Fruit fly (Drosophila melanogaster) whole organism, embryonic: ENCODE measurements around the gene Top3beta.

Experiments used
- B-H2 ChIP-seq: fragments of 200-800 bp; sonication (Bioruptor generic); optimal IDR thresholded peaks from 2 replicates; lab custom pipeline; 2018; ENCODE audit warnings: missing biosample characterization, mild to moderate bottlenecking, missing genetic modification characterization
- CG10543 ChIP-seq: fragments of 200-800 bp; sonication (Bioruptor generic); optimal IDR thresholded peaks from 3 replicates; lab custom pipeline; 2017; ENCODE audit warnings: missing biosample characterization, mild to moderate bottlenecking, missing genetic modification characterization, moderate library complexity
- CG11456 ChIP-seq: fragments of 200-800 bp; sonication (Bioruptor generic); IDR thresholded peaks from 3 replicates; pipeline ENCODE4 v1.3.6; 2022; ENCODE audit warnings: missing biosample characterization, missing genetic modification characterization
- CG12236 ChIP-seq: fragments of 200-800 bp; sonication (Bioruptor generic); optimal IDR thresholded peaks from 2 replicates; lab custom pipeline; 2016; ENCODE audit warnings: missing biosample characterization, missing genetic modification characterization
- CG14441 ChIP-seq: fragments of 200-800 bp; sonication (Bioruptor generic); IDR thresholded peaks from 2 replicates; pipeline ENCODE4 v1.3.6; 2022; ENCODE audit warnings: missing biosample characterization, missing genetic modification characterization
- CG15011 ChIP-seq: fragments of 200-800 bp; sonication (Bioruptor generic); optimal IDR thresholded peaks from 3 replicates; lab custom pipeline; 2018; ENCODE audit warnings: missing biosample characterization, mild to moderate bottlenecking, missing genetic modification characterization
- CG15269 ChIP-seq: fragments of 200-800 bp; sonication (Bioruptor generic); optimal IDR thresholded peaks from 2 replicates; lab custom pipeline; 2018; ENCODE audit warnings: missing biosample characterization, mild to moderate bottlenecking, missing genetic modification characterization, moderate library complexity
- CG15514 ChIP-seq: fragments of 200-800 bp; sonication (Bioruptor generic); optimal IDR thresholded peaks from 3 replicates; lab custom pipeline; 2017; ENCODE audit warnings: missing biosample characterization, missing genetic modification characterization, mild to moderate bottlenecking, moderate library complexity, missing genetic modification reagents
- CG1602 ChIP-seq: fragments of 200-800 bp; sonication (Bioruptor generic); optimal IDR thresholded peaks from 3 replicates; lab custom pipeline; 2016; ENCODE audit warnings: missing biosample characterization, missing genetic modification characterization
- CG16815 ChIP-seq: fragments of 200-800 bp; sonication (Bioruptor generic); optimal IDR thresholded peaks from 3 replicates; lab custom pipeline; 2017; ENCODE audit warnings: missing biosample characterization, mild to moderate bottlenecking, missing genetic modification characterization
- CG18599 ChIP-seq: fragments of 200-800 bp; sonication (Bioruptor generic); optimal IDR thresholded peaks from 3 replicates; lab custom pipeline; 2017; ENCODE audit warnings: missing biosample characterization, missing genetic modification characterization, mild to moderate bottlenecking, moderate library complexity, missing genetic modification reagents
- CG2712 ChIP-seq: fragments of 200-800 bp; optimal IDR thresholded peaks from 3 replicates; lab custom pipeline; 2019; ENCODE audit warnings: missing biosample characterization, mild to moderate bottlenecking, missing genetic modification characterization, moderate library complexity
- CG2889 ChIP-seq: fragments of 200-800 bp; sonication (Bioruptor generic); IDR thresholded peaks from 3 replicates; pipeline ENCODE4 v1.3.6; 2022; ENCODE audit warnings: missing biosample characterization, missing genetic modification characterization
- CG32532 ChIP-seq: fragments of 200-800 bp; sonication (Bioruptor generic); IDR thresholded peaks from 2 replicates; pipeline ENCODE4 v1.3.6; 2022; ENCODE audit warnings: missing biosample characterization, missing genetic modification characterization
- CG3726 ChIP-seq: fragments of 200-800 bp; sonication (Bioruptor generic); IDR thresholded peaks from 3 replicates; pipeline ENCODE4, ENCODE4 v1.3.6; 2022; ENCODE audit warnings: missing biosample characterization, missing genetic modification characterization
- CG3995 ChIP-seq: fragments of 200-800 bp; sonication (Bioruptor generic); optimal IDR thresholded peaks from 3 replicates; lab custom pipeline; 2016; ENCODE audit warnings: missing biosample characterization, missing genetic modification characterization
- CG4282 ChIP-seq: fragments of 200-800 bp; sonication (Bioruptor generic); optimal IDR thresholded peaks from 2 replicates; lab custom pipeline; 2016; ENCODE audit warnings: missing biosample characterization, missing genetic modification characterization
- CG4707 ChIP-seq: fragments of 200-800 bp; sonication (Bioruptor generic); optimal IDR thresholded peaks from 2 replicates; lab custom pipeline; 2018; ENCODE audit warnings: missing biosample characterization, mild to moderate bottlenecking, missing genetic modification characterization, moderate library complexity
- CG4730 ChIP-seq: fragments of 200-800 bp; sonication (Bioruptor generic); IDR thresholded peaks from 2 replicates; pipeline ENCODE4 v1.3.6; 2022; ENCODE audit warnings: missing biosample characterization, missing genetic modification characterization
- CG7372 ChIP-seq: fragments of 200-800 bp; sonication (Bioruptor generic); IDR thresholded peaks from 2 replicates; pipeline ENCODE4 v1.3.6; 2022; ENCODE audit warnings: missing biosample characterization, missing genetic modification characterization
- CG7745 ChIP-seq: fragments of 200-800 bp; sonication (Bioruptor generic); optimal IDR thresholded peaks from 2 replicates; lab custom pipeline; 2018; ENCODE audit warnings: missing biosample characterization, mild to moderate bottlenecking, missing genetic modification characterization, moderate library complexity
- CG8388 ChIP-seq: fragments of 200-800 bp; sonication (Bioruptor generic); optimal IDR thresholded peaks from 2 replicates; lab custom pipeline; 2019; ENCODE audit warnings: missing biosample characterization, mild to moderate bottlenecking, missing genetic modification characterization, moderate library complexity
- CG9437 ChIP-seq: fragments of 200-800 bp; sonication (Bioruptor generic); optimal IDR thresholded peaks from 2 replicates; lab custom pipeline; 2018; ENCODE audit warnings: missing biosample characterization, mild to moderate bottlenecking, missing genetic modification characterization
- Camta ChIP-seq: fragments of 200-800 bp; sonication (Bioruptor generic); optimal IDR thresholded peaks from 2 replicates; lab custom pipeline; 2016; ENCODE audit warnings: missing biosample characterization, missing genetic modification characterization
- Dfd ChIP-seq, 2 experiments: fragments of >200 bp; optimal IDR thresholded peaks; 2 replicates each; lab custom pipeline; 2017; ENCODE audit warnings: missing biosample characterization in 2 of 2, missing genetic modification characterization in 2 of 2
- Dll ChIP-seq: fragments of 200-800 bp; sonication (Bioruptor generic); IDR thresholded peaks from 4 replicates; pipeline ENCODE4 v1.3.6; 2022; ENCODE audit warnings: missing biosample characterization, missing genetic modification characterization; ENCODE audit not compliant: partially characterized antibody
- Dp ChIP-seq: fragments of 200-800 bp; sonication (Bioruptor generic); optimal IDR thresholded peaks from 2 replicates; lab custom pipeline; 2018; ENCODE audit warnings: missing biosample characterization, mild to moderate bottlenecking, missing genetic modification characterization, moderate library complexity
- Elba2 ChIP-seq: fragments of 200-800 bp; sonication (Bioruptor generic); optimal IDR thresholded peaks from 3 replicates; lab custom pipeline; 2016; ENCODE audit warnings: missing biosample characterization, missing genetic modification characterization
- Hr51 ChIP-seq, 2 experiments: fragments of 200-800 bp; sonication (Bioruptor generic); optimal IDR thresholded peaks; 2 replicates in 1 of 2; 3 replicates in 1 of 2; lab custom pipeline; 2016 to 2018; ENCODE audit warnings: missing biosample characterization in 2 of 2, missing genetic modification characterization in 2 of 2, mild to moderate bottlenecking in 1 of 2, moderate library complexity in 1 of 2
- Neu2 ChIP-seq: fragments of 200-800 bp; sonication (Bioruptor generic); optimal IDR thresholded peaks from 3 replicates; lab custom pipeline; 2016; ENCODE audit warnings: missing biosample characterization, missing genetic modification characterization, borderline replicate concordance
- PHDP ChIP-seq: fragments of 200-800 bp; sonication (Bioruptor generic); optimal IDR thresholded peaks from 3 replicates; lab custom pipeline; 2018; ENCODE audit warnings: missing biosample characterization, mild to moderate bottlenecking, missing genetic modification characterization, moderate library complexity
- Xbp1 ChIP-seq: fragments of 200-800 bp; sonication (Bioruptor generic); optimal IDR thresholded peaks from 3 replicates; lab custom pipeline; 2016; ENCODE audit warnings: missing biosample characterization, mild to moderate bottlenecking, missing genetic modification characterization
- ara ChIP-seq: fragments of 200-800 bp; sonication (Bioruptor generic); IDR thresholded peaks from 2 replicates; pipeline ENCODE4 v1.3.6; 2022; ENCODE audit warnings: missing biosample characterization, missing genetic modification characterization
- bsh ChIP-seq, 2 experiments: fragments of 200-800 bp; sonication (Bioruptor generic); optimal IDR thresholded peaks; 2 replicates each; lab custom pipeline; 2017 to 2018; ENCODE audit warnings: mild to moderate bottlenecking in 2 of 2, missing biosample characterization in 2 of 2, missing genetic modification characterization in 2 of 2, moderate library complexity in 1 of 2
- eyg ChIP-seq: fragments of 200-800 bp; sonication (Bioruptor generic); optimal IDR thresholded peaks from 3 replicates; lab custom pipeline; 2016; ENCODE audit warnings: missing biosample characterization, missing genetic modification characterization
- fd3F ChIP-seq: fragments of 200-800 bp; sonication (Bioruptor generic); optimal IDR thresholded peaks from 2 replicates; lab custom pipeline; 2018; ENCODE audit warnings: missing biosample characterization, mild to moderate bottlenecking, missing genetic modification characterization, moderate library complexity
- lov ChIP-seq, 2 experiments: fragments of 200-800 bp in 1 of 2; fragments of >200 bp in 1 of 2; sonication (Bioruptor generic) in 1 of 2; IDR thresholded peaks in 1 of 2; optimal IDR thresholded peaks in 1 of 2; 2 replicates in 1 of 2; 3 replicates in 1 of 2; pipeline versions ENCODE4 v1.3.6 to Lab custom; 2017 to 2022; ENCODE audit warnings: missing biosample characterization in 1 of 2, missing genetic modification characterization in 1 of 2
- nmo ChIP-seq: fragments of 200-800 bp; sonication (Bioruptor generic); optimal IDR thresholded peaks from 2 replicates; lab custom pipeline; 2018; ENCODE audit warnings: missing biosample characterization, mild to moderate bottlenecking, missing genetic modification characterization, moderate library complexity
- pan ChIP-seq, 4 experiments: fragments of >200 bp in 3 of 4; fragments of 200-800 bp in 1 of 4; sonication (Bioruptor generic) in 1 of 4; optimal IDR thresholded peaks in 3 of 4; IDR thresholded peaks in 1 of 4; 2 replicates each; pipeline versions ENCODE4 v1.3.6 to Lab custom; 2017 to 2022; ENCODE audit warnings: missing biosample characterization in 2 of 4, missing genetic modification characterization in 2 of 4, mixed read lengths in 1 of 4
- pfk ChIP-seq: fragments of 200-800 bp; sonication (Bioruptor generic); optimal IDR thresholded peaks from 2 replicates; lab custom pipeline; 2018; ENCODE audit warnings: missing biosample characterization, mild to moderate bottlenecking, missing genetic modification characterization, moderate library complexity
- pros ChIP-seq: fragments of 200-800 bp; sonication (Bioruptor generic); optimal IDR thresholded peaks from 3 replicates; lab custom pipeline; 2019; ENCODE audit warnings: missing biosample characterization, mild to moderate bottlenecking, missing genetic modification characterization, moderate library complexity
- sens ChIP-seq: fragments of 200-800 bp; sonication (Bioruptor generic); peaks from one replicate; lab custom pipeline; 2016; ENCODE audit warnings: missing biosample characterization, missing genetic modification characterization
- sim ChIP-seq: fragments of 200-800 bp; sonication (Bioruptor generic); IDR thresholded peaks from 2 replicates; pipeline ENCODE4 v1.3.6; 2022; ENCODE audit warnings: missing biosample characterization, missing genetic modification characterization
- ssp ChIP-seq: fragments of 200-800 bp; sonication (Bioruptor generic); IDR thresholded peaks from 2 replicates; pipeline ENCODE4 v1.3.6; 2022; ENCODE audit warnings: missing biosample characterization, missing genetic modification characterization
- tin ChIP-seq: fragments of 200-800 bp; sonication (Bioruptor generic); optimal IDR thresholded peaks from 3 replicates; lab custom pipeline; 2016; ENCODE audit warnings: missing biosample characterization, missing genetic modification characterization
- unc-4 ChIP-seq: fragments of 200-800 bp; sonication (Bioruptor generic); IDR thresholded peaks from 2 replicates; pipeline ENCODE4 v1.3.6; 2022; ENCODE audit warnings: missing biosample characterization, missing genetic modification characterization; ENCODE audit not compliant: partially characterized antibody
- vvl ChIP-seq: fragments of 200-800 bp; sonication (Bioruptor generic); IDR thresholded peaks from 2 replicates; pipeline ENCODE4 v1.3.6; 2022; ENCODE audit warnings: missing biosample characterization, missing genetic modification characterization
- zen2 ChIP-seq: fragments of 200-800 bp; sonication (Bioruptor generic); IDR thresholded peaks from 3 replicates; pipeline ENCODE4 v1.3.6; 2022; ENCODE audit warnings: missing biosample characterization, missing genetic modification characterization; ENCODE audit not compliant: partially characterized antibody
- zfh2 ChIP-seq: fragments of 200-800 bp; sonication (Bioruptor generic); optimal IDR thresholded peaks from 2 replicates; lab custom pipeline; 2016; ENCODE audit warnings: missing biosample characterization, missing genetic modification characterization

Top3beta gene

DNA sequence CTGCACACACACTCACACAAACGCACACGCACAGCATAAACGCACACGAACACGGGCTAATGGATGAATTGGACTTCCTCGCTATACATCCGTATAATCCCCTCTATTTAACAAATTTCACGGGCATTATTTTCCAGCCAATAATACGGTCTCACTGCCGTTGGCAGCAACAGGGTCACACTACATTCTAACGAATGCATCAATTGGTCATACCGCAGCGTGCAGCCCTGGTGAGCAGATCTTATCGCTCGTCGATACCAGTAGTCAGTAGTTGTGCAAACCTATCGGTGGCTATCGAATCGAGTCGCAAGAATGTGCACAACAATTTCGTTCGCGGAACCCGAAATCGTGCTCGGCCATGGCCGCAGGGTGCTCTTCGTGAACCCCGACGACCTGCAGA, at the start of gene Top3beta, which contains the start of gene wuho (continued):
- TF ChIP-seq CG9437 (GFP tag; lab: Kevin White, UChicago) (no peak), sens (GFP tag; lab: Kevin White, UChicago) (peak; percentile 77), tin (GFP tag; lab: Kevin White, UChicago) (peak; percentile 28), unc-4 (GFP tag; lab: Robert Waterston, UW) (peak; percentile 74), Dfd (GFP tag; optimal IDR thresholded peaks at IDR 0.05; lab: Kevin White, UChicago) (no peak), CG11456 (GFP tag; lab: Robert Waterston, UW) (peak; percentile 66; the same call in 1 of the 3 replicates), CG15011 (no peak), pros (GFP tag; lab: Kevin White, UChicago) (no peak), Xbp1 (GFP tag; lab: Kevin White, UChicago) (peak; percentile 60), CG1602 (GFP tag; lab: Kevin White, UChicago) (no peak), Hr51 (GFP tag; optimal IDR thresholded peaks at IDR 0.05; lab: Kevin White, UChicago) (peak in 1 of 2 experiments; percentile 28), B-H2 (GFP tag; lab: Kevin White, UChicago) (peak; percentile 62), PHDP (tag; lab: Kevin White, UChicago) (peak; percentile 32), CG4707 (GFP tag; lab: Kevin White, UChicago) (no peak), Camta (GFP tag; lab: Kevin White, UChicago) (peak; percentile 21), Elba2 (peak; percentile 23), nmo (GFP tag; lab: Kevin White, UChicago) (peak; percentile 47), pan (optimal IDR thresholded peaks at IDR 0.05; lab: Kevin White, UChicago) (no peak), pan (GFP tag; optimal IDR thresholded peaks at IDR 0.05 in 1 of 2, IDR thresholded peaks at IDR 0.05 in 1 of 2) (no peak), CG12236 (GFP tag; lab: Kevin White, UChicago) (no peak), CG3995 (GFP tag; lab: Kevin White, UChicago) (peak; percentile 59), CG3726 (no peak), CG32532 (0 out of 2 replicates have a peak, but pooled peaks have one; percentile 15), CG4730 (GFP tag; lab: Robert Waterston, UW) (no peak), zfh2 (GFP tag; lab: Kevin White, UChicago) (peak; percentile 28), CG8388 (GFP tag; lab: Kevin White, UChicago) (no peak), CG7372 (GFP tag; lab: Robert Waterston, UW) (no peak), ssp (GFP tag; lab: Robert Waterston, UW) (peak; percentile 46; the same call in 1 of the 2 replicates), CG4282 (GFP tag; lab: Kevin White, UChicago) (no peak), Dp (GFP tag; lab: Kevin White, UChicago) (peak; percentile 49), ara (GFP tag; lab: Robert Waterston, UW) (no peak), Neu2 (no peak), vvl (GFP tag; lab: Robert Waterston, UW) (peak; percentile 72), Dll (GFP tag; lab: Robert Waterston, UW) (peak; percentile 68; the same call in 3 of the 4 replicates), lov (optimal IDR thresholded peaks at IDR 0.05; lab: Kevin White, UChicago) (no peak), lov (GFP tag; IDR thresholded peaks at IDR 0.05; lab: Robert Waterston, UW) (no peak), CG10543 (peak; percentile 49), CG15514 (GFP tag; lab: Kevin White, UChicago) (peak; percentile 88), pfk (GFP tag; lab: Kevin White, UChicago) (no peak), CG2712 (tag; lab: Kevin White, UChicago) (peak; percentile 55), CG16815 (GFP tag; lab: Kevin White, UChicago) (no peak), zen2 (0 out of 3 replicates have a peak, but pooled peaks have one; percentile 65), CG15269 (tag; lab: Kevin White, UChicago) (no peak), CG2889 (GFP tag; lab: Robert Waterston, UW) (no peak), sim (GFP tag; lab: Robert Waterston, UW) (no peak), eyg (GFP tag; lab: Kevin White, UChicago) (peak; percentile 13), CG14441 (0 out of 2 replicates have a peak, but pooled peaks have one; percentile 4), bsh (GFP tag; optimal IDR thresholded peaks at IDR 0.05; lab: Kevin White, UChicago) (peak in 1 of 2 experiments; percentile 2), CG18599 (GFP tag; lab: Kevin White, UChicago) (no peak), CG7745 (tag; lab: Kevin White, UChicago) (no peak), fd3F (GFP tag; lab: Kevin White, UChicago) (no peak)
